Fruit fly (Drosophila melanogaster): ENCODE measurements around the gene CG14540.

CG14540 gene

DNA sequence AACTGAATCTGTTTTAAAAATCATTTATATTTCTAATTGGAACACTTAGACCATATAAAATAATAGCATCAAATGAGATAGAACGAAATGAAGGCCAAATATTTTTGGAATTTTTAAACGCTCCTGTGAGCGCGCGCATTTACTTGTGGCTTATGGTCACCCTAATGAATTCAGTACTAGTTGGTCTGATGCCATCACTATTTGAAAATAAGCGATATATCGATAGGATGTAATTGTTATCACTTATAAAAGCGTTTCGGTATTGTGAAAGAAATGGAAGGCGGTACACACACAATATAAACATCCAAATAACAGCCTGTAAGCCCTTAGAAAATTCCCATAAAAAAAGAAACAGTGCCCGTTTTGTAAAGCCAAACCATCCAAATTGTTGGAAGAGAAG lies 23.7 kb downstream of the CG14540 start, which contains the start of gene Nf1 (continued):
- no peak for TF ChIP-seq CG4820 (GFP tag; optimal IDR thresholded peaks at IDR 0.05)
- TF ChIP-seq oc (tag; optimal IDR thresholded peaks at IDR 0.05) = no peak
- peak; percentile 90 for TF ChIP-seq bbx (GFP tag; IDR thresholded peaks at IDR 0.05; ENCODE audit: partially characterized antibody)
- no peak for TF ChIP-seq CG3726 (GFP tag; IDR thresholded peaks at IDR 0.05)
- no peak for TF ChIP-seq gem (tag; optimal IDR thresholded peaks at IDR 0.05)
- TF ChIP-seq CG17359 (tag; optimal IDR thresholded peaks at IDR 0.05) = no peak
- TF ChIP-seq amos (GFP tag; IDR thresholded peaks at IDR 0.05; ENCODE audit: partially characterized antibody) = peak; percentile 89
- no peak for TF ChIP-seq Lim3 (GFP tag; IDR thresholded peaks at IDR 0.05)
- TF ChIP-seq BtbVII (GFP tag; optimal IDR thresholded peaks at IDR 0.05) = no peak
- no peak for TF ChIP-seq CG15073 (GFP tag; optimal IDR thresholded peaks at IDR 0.05)
- TF ChIP-seq ttk (GFP tag; IDR thresholded peaks at IDR 0.05) = no peak
- TF ChIP-seq Ada2b (GFP tag; IDR thresholded peaks at IDR 0.05) = no peak
- TF ChIP-seq ro (GFP tag; IDR thresholded peaks at IDR 0.05) = no peak
- TF ChIP-seq danr (GFP tag; IDR thresholded peaks at IDR 0.05) = no peak
- TF ChIP-seq lab (GFP tag; optimal IDR thresholded peaks at IDR 0.05) = no peak
- TF ChIP-seq CG11560 (tag; IDR thresholded peaks at IDR 0.05) = no peak
- TF ChIP-seq CG18262 (tag; optimal IDR thresholded peaks at IDR 0.05) = no peak
- peak; percentile 74 for TF ChIP-seq inv (GFP tag; IDR thresholded peaks at IDR 0.05; ENCODE audit: partially characterized antibody)
- no peak for TF ChIP-seq z (GFP tag; IDR thresholded peaks at IDR 0.05)
- no peak for TF ChIP-seq zf30C (GFP tag; optimal IDR thresholded peaks at IDR 0.05)
- TF ChIP-seq Doc2 (GFP tag; IDR thresholded peaks at IDR 0.05) = no peak
- TF ChIP-seq CG12236 (GFP tag; optimal IDR thresholded peaks at IDR 0.05) = no peak
- TF ChIP-seq CG32772 (GFP tag; IDR thresholded peaks at IDR 0.05) = no peak
- TF ChIP-seq CG8765 (GFP tag; IDR thresholded peaks at IDR 0.05) = no peak
- TF ChIP-seq gt (GFP tag; IDR thresholded peaks at IDR 0.05) = no peak
- TF ChIP-seq CG8478 (optimal IDR thresholded peaks at IDR 0.05) = no peak
- no peak for TF ChIP-seq hkb (optimal IDR thresholded peaks at IDR 0.05)
- no peak for TF ChIP-seq hkb (GFP tag; IDR thresholded peaks at IDR 0.05)
- no peak for TF ChIP-seq Jarid2 (GFP tag; optimal IDR thresholded peaks at IDR 0.05)
- no peak for TF ChIP-seq CG17385 (GFP tag; optimal IDR thresholded peaks at IDR 0.05)
- TF ChIP-seq gsb-n (tag; optimal IDR thresholded peaks at IDR 0.05) = no peak
- TF ChIP-seq grau (tag; optimal IDR thresholded peaks at IDR 0.05) = no peak
- no peak for TF ChIP-seq CG12219 (GFP tag; optimal IDR thresholded peaks at IDR 0.05)
- TF ChIP-seq ewg (GFP tag; optimal IDR thresholded peaks at IDR 0.05) = no peak
- no peak for TF ChIP-seq Neu2 (GFP tag; optimal IDR thresholded peaks at IDR 0.05; ENCODE audit: borderline replicate concordance)
- TF ChIP-seq gsb (GFP tag; IDR thresholded peaks at IDR 0.05) = no peak
- TF ChIP-seq CG6654 (GFP tag; optimal IDR thresholded peaks at IDR 0.05) = no peak
- TF ChIP-seq mam (GFP tag; optimal IDR thresholded peaks at IDR 0.05) = no peak
- no peak for TF ChIP-seq h (optimal IDR thresholded peaks at IDR 0.05)
- TF ChIP-seq lbe (GFP tag; optimal IDR thresholded peaks at IDR 0.05) = no peak
- no peak for TF ChIP-seq nau (GFP tag; optimal IDR thresholded peaks at IDR 0.05)
- TF ChIP-seq CG8281 (tag; optimal IDR thresholded peaks at IDR 0.05) = no peak
- TF ChIP-seq Abd-B (GFP tag; optimal IDR thresholded peaks at IDR 0.05) = peak; percentile 3
- 0 out of 3 replicates have a peak, but pooled peaks have one; percentile 18 for TF ChIP-seq tgo (GFP tag; IDR thresholded peaks at IDR 0.05)
- no peak for TF ChIP-seq CG7372 (GFP tag; IDR thresholded peaks at IDR 0.05)
- TF ChIP-seq nom (GFP tag; optimal IDR thresholded peaks at IDR 0.05) = no peak
- TF ChIP-seq jumu (GFP tag; optimal IDR thresholded peaks at IDR 0.05) = no peak
- TF ChIP-seq kay (GFP tag; optimal IDR thresholded peaks at IDR 0.05) = no peak
- no peak for TF ChIP-seq Pdp1 (GFP tag; optimal IDR thresholded peaks at IDR 0.05)
- TF ChIP-seq CG32532 (GFP tag; IDR thresholded peaks at IDR 0.05) = 0 out of 2 replicates have a peak, but pooled peaks have one; percentile 19
- no peak for TF ChIP-seq shn (GFP tag; optimal IDR thresholded peaks at IDR 0.05)
- TF ChIP-seq zfh2 (GFP tag; optimal IDR thresholded peaks at IDR 0.05) = no peak
- no peak for TF ChIP-seq Blimp-1 (GFP tag; optimal IDR thresholded peaks at IDR 0.05)
